Worm (Caenorhabditis elegans) whole organism, L1 larva: ENCODE measurements around the gene F59C12.3.

Experiments used
- C16A3.4 ChIP-seq: fragments of 150-350 bp; optimal IDR thresholded peaks from 2 replicates; lab custom pipeline; 2014; ENCODE audit warnings: missing biosample characterization, missing genetic modification characterization
- C34B4.2 ChIP-seq: sonication (generic microtip); optimal IDR thresholded peaks from 2 replicates; lab custom pipeline; 2017; ENCODE audit warnings: mild to moderate bottlenecking, missing genetic modification characterization, missing compliant biosample characterization
- alr-1 ChIP-seq: fragments of 200-800 bp; sonication (Bioruptor generic); optimal IDR thresholded peaks from 2 replicates; lab custom pipeline; 2018; ENCODE audit warnings: borderline replicate concordance, mild to moderate bottlenecking, missing genetic modification characterization, missing compliant biosample characterization
- blmp-1 ChIP-seq: fragments of 150-350 bp; optimal IDR thresholded peaks from 2 replicates; lab custom pipeline; 2014; ENCODE audit warnings: missing biosample characterization, missing genetic modification characterization
- ceh-63 ChIP-seq: fragments of 200-800 bp; sonication (Bioruptor generic); optimal IDR thresholded peaks from 2 replicates; lab custom pipeline; 2018; ENCODE audit warnings: mild to moderate bottlenecking, missing genetic modification characterization, missing compliant biosample characterization
- ceh-8 ChIP-seq: fragments of 200-800 bp; sonication (Bioruptor generic); optimal IDR thresholded peaks from 2 replicates; lab custom pipeline; 2018; ENCODE audit warnings: mild to moderate bottlenecking, missing genetic modification characterization, moderate library complexity, missing compliant biosample characterization
- ceh-82 ChIP-seq, 3 experiments: fragments of 150-350 bp in 1 of 3; sonication (generic microtip) in 2 of 3; optimal IDR thresholded peaks; 2 replicates each; lab custom pipeline; 2014 to 2017; ENCODE audit warnings: missing biosample characterization in 3 of 3, missing genetic modification characterization in 3 of 3
- ceh-88 ChIP-seq: fragments of 200-800 bp; sonication (Bioruptor generic); IDR thresholded peaks from 2 replicates; pipeline ENCODE4 v1.3.6; 2022; ENCODE audit warnings: missing genetic modification characterization, missing compliant biosample characterization
- ces-1 ChIP-seq: fragments of 150-350 bp; optimal IDR thresholded peaks from 2 replicates; lab custom pipeline; 2014; ENCODE audit warnings: missing biosample characterization, missing genetic modification reagents, missing genetic modification characterization
- dsc-1 ChIP-seq: sonication (generic microtip); optimal IDR thresholded peaks from 2 replicates; lab custom pipeline; 2016; ENCODE audit warnings: mild to moderate bottlenecking, missing genetic modification characterization, missing compliant biosample characterization
- efl-1 ChIP-seq, 4 experiments: fragments of 150-350 bp; optimal IDR thresholded peaks in 3 of 4; peaks in 1 of 4; 1 replicate in 1 of 4; 2 replicates in 3 of 4; lab custom pipeline; 2014; ENCODE audit warnings: missing biosample characterization in 2 of 4, missing genetic modification characterization in 2 of 4, missing genetic modification reagents in 2 of 4
- egl-13 ChIP-seq: sonication (generic microtip); optimal IDR thresholded peaks from 2 replicates; lab custom pipeline; 2016; ENCODE audit warnings: missing genotype, missing genetic modification reagents, missing genetic modification characterization, missing compliant biosample characterization
- elt-2 ChIP-seq: sonication (generic microtip); optimal IDR thresholded peaks from 2 replicates; lab custom pipeline; 2016; ENCODE audit warnings: missing genetic modification characterization, mild to moderate bottlenecking, inconsistent platforms, missing compliant biosample characterization, missing genetic modification reagents
- elt-3 ChIP-seq, 6 experiments: fragments of 150-350 bp in 1 of 6; sonication (generic microtip); optimal IDR thresholded peaks; 2 replicates each; lab custom pipeline; 2017 to 2018; ENCODE audit warnings: missing biosample characterization in 6 of 6, missing genetic modification characterization in 6 of 6, inconsistent platforms in 1 of 6
- ets-5 ChIP-seq: fragments of 200-800 bp; sonication (Bioruptor generic); IDR thresholded peaks from 2 replicates; pipeline ENCODE4 v1.3.6; 2022; ENCODE audit warnings: missing genetic modification characterization, missing compliant biosample characterization
- fkh-10 ChIP-seq: sonication (generic microtip); optimal IDR thresholded peaks from 2 replicates; lab custom pipeline; 2017; ENCODE audit warnings: missing biosample characterization, missing genetic modification reagents, missing genetic modification characterization
- fkh-4 ChIP-seq: sonication (generic microtip); optimal IDR thresholded peaks from 2 replicates; lab custom pipeline; 2016; ENCODE audit warnings: missing compliant biosample characterization, missing genetic modification characterization, borderline replicate concordance
- fos-1 ChIP-seq: fragments of 150-350 bp; optimal IDR thresholded peaks from 2 replicates; lab custom pipeline; 2014; ENCODE audit warnings: missing biosample characterization, missing genetic modification characterization
- hlh-4 ChIP-seq: sonication (generic microtip); optimal IDR thresholded peaks from 2 replicates; lab custom pipeline; 2016; ENCODE audit warnings: mild to moderate bottlenecking, missing genetic modification characterization, missing compliant biosample characterization
- irx-1 ChIP-seq: sonication (generic microtip); optimal IDR thresholded peaks from 2 replicates; lab custom pipeline; 2016; ENCODE audit warnings: missing genetic modification characterization, missing compliant biosample characterization
- jun-1 ChIP-seq: fragments of 150-350 bp; optimal IDR thresholded peaks from 2 replicates; lab custom pipeline; 2014; ENCODE audit warnings: missing biosample characterization, missing genetic modification reagents, missing genetic modification characterization
- lin-14 ChIP-seq: fragments of 200-800 bp; sonication (Bioruptor generic); optimal IDR thresholded peaks from 2 replicates; lab custom pipeline; 2018; ENCODE audit warnings: mild to moderate bottlenecking, missing genetic modification characterization, moderate library complexity, missing compliant biosample characterization
- lin-35 ChIP-seq, 2 experiments: fragments of 150-350 bp; optimal IDR thresholded peaks; 2 replicates each; lab custom pipeline; 2014; ENCODE audit warnings: missing biosample characterization in 2 of 2, missing genetic modification characterization in 2 of 2, missing genetic modification reagents in 2 of 2
- lin-39 ChIP-seq: fragments of 150-350 bp; optimal IDR thresholded peaks from 2 replicates; lab custom pipeline; 2014; ENCODE audit warnings: missing biosample characterization, missing genetic modification reagents, missing genetic modification characterization
- mab-9 ChIP-seq: fragments of 200-800 bp; sonication (Bioruptor generic); IDR thresholded peaks from 2 replicates; pipeline ENCODE4 v1.3.6; 2022; ENCODE audit warnings: missing genetic modification reagents, missing genetic modification characterization, missing compliant biosample characterization
- mdl-1 ChIP-seq, 2 experiments: fragments of 150-350 bp; optimal IDR thresholded peaks; 2 replicates each; lab custom pipeline; 2014 to 2017; ENCODE audit warnings: missing biosample characterization in 2 of 2, missing genetic modification characterization in 2 of 2, inconsistent platforms in 1 of 2
- mef-2 ChIP-seq: fragments of 150-350 bp; optimal IDR thresholded peaks from 2 replicates; lab custom pipeline; 2014; ENCODE audit warnings: missing biosample characterization, missing genetic modification characterization
- nhr-11 ChIP-seq: fragments of 150-350 bp; optimal IDR thresholded peaks from 2 replicates; lab custom pipeline; 2014; ENCODE audit warnings: missing biosample characterization, missing genetic modification characterization
- nhr-19 ChIP-seq: fragments of 200-800 bp; sonication (Bioruptor generic); conservative IDR thresholded peaks from 2 replicates; pipeline ENCODE4 v1.3.6; 2022; ENCODE audit warnings: missing genetic modification characterization, missing compliant biosample characterization
- nhr-28 ChIP-seq: fragments of 150-350 bp; optimal IDR thresholded peaks from 2 replicates; lab custom pipeline; 2014; ENCODE audit warnings: missing biosample characterization, missing genetic modification characterization
- nhr-47 ChIP-seq: sonication (generic microtip); optimal IDR thresholded peaks from 2 replicates; lab custom pipeline; 2016; ENCODE audit warnings: mild to moderate bottlenecking, missing genetic modification characterization, moderate library complexity, missing compliant biosample characterization
- nhr-71 ChIP-seq: sonication (generic microtip); optimal IDR thresholded peaks from 2 replicates; lab custom pipeline; 2016; ENCODE audit warnings: mild to moderate bottlenecking, missing genetic modification characterization, moderate library complexity, missing compliant biosample characterization
- nhr-76 ChIP-seq: sonication (generic microtip); optimal IDR thresholded peaks from 2 replicates; lab custom pipeline; 2017; ENCODE audit warnings: missing biosample characterization, missing genetic modification characterization
- nhr-84 ChIP-seq: sonication (generic microtip); optimal IDR thresholded peaks from 2 replicates; lab custom pipeline; 2017; ENCODE audit warnings: missing biosample characterization, missing genetic modification characterization
- nhr-85 ChIP-seq: sonication (generic microtip); peaks from one replicate; lab custom pipeline; 2016; ENCODE audit warnings: missing genetic modification characterization, inconsistent platforms, missing compliant biosample characterization
- pag-3 ChIP-seq: sonication (generic microtip); optimal IDR thresholded peaks from 2 replicates; lab custom pipeline; 2017; ENCODE audit warnings: missing genetic modification characterization, mild to moderate bottlenecking, missing compliant biosample characterization, antibody characterized with exemption, borderline replicate concordance; ENCODE audit not compliant: insufficient read depth
- pqm-1 ChIP-seq: sonication (generic microtip); optimal IDR thresholded peaks from 3 replicates; lab custom pipeline; 2017; ENCODE audit warnings: missing biosample characterization, missing genetic modification characterization
- rnt-1 ChIP-seq: sonication (generic microtip); optimal IDR thresholded peaks from 2 replicates; lab custom pipeline; 2016; ENCODE audit warnings: mild to moderate bottlenecking, missing genetic modification characterization, moderate library complexity, missing compliant biosample characterization
- swsn-7 ChIP-seq: sonication (generic microtip); optimal IDR thresholded peaks from 2 replicates; lab custom pipeline; 2016; ENCODE audit warnings: missing genetic modification characterization, missing compliant biosample characterization
- unc-86 ChIP-seq: sonication (generic microtip); optimal IDR thresholded peaks from 2 replicates; lab custom pipeline; 2016; ENCODE audit warnings: missing genetic modification characterization, missing compliant biosample characterization
- zag-1 ChIP-seq: fragments of 150-350 bp; optimal IDR thresholded peaks from 2 replicates; lab custom pipeline; 2014; ENCODE audit warnings: missing biosample characterization, missing genetic modification characterization

Gene F59C12.3

ce11 chrX:16648773-16649172, 39.4 kb upstream of the F59C12.3 start:
- TF ChIP-seq lin-14 (peak; percentile 64), mef-2 (no peak), dsc-1 (peak; percentile 49)
- TF ChIP-seq, all 84 proteins: peak for 2

ce11 chrX:16647222-16647621, 37.9 kb upstream of the F59C12.3 start:
- no peak for TF ChIP-seq egl-13 (tag; lab: Kevin White, UChicago)
- TF ChIP-seq lin-14 = peak; percentile 20
- no peak for TF ChIP-seq ceh-82 (tag; optimal IDR thresholded peaks at IDR 0.05; lab: Kevin White, UChicago)
- no peak for TF ChIP-seq jun-1 (tag; lab: Kevin White, UChicago)
- TF ChIP-seq C34B4.2 (tag; lab: Kevin White, UChicago) = no peak
- no peak for TF ChIP-seq fkh-4 (tag; lab: Kevin White, UChicago)
- no peak for TF ChIP-seq nhr-84
- peak; percentile 53 for TF ChIP-seq nhr-85 (tag; lab: Kevin White, UChicago)
- TF ChIP-seq pag-3 (tag; lab: Kevin White, UChicago) = no peak
- peak in 1 of 6 experiments; percentile 19 for TF ChIP-seq elt-3 (tag; optimal IDR thresholded peaks at IDR 0.05; lab: Kevin White, UChicago)
- TF ChIP-seq lin-39 (tag; lab: Kevin White, UChicago) = no peak
- peak; percentile 95 for TF ChIP-seq blmp-1
- no peak for TF ChIP-seq fos-1 (tag; lab: Kevin White, UChicago)
- TF ChIP-seq nhr-28 = no peak
- no peak for TF ChIP-seq alr-1 (tag; lab: Kevin White, UChicago)
- TF ChIP-seq ets-5 = no peak

ce11 chrX:16644889-16645288, 35.6 kb upstream of the F59C12.3 start:
- TF ChIP-seq fkh-10 = no peak
- TF ChIP-seq nhr-19 (GFP tag; lab: Robert Waterston, UW) = no peak
- TF ChIP-seq elt-2 (tag; lab: Kevin White, UChicago) = peak; percentile 73
- TF ChIP-seq nhr-11 (tag; lab: Kevin White, UChicago) = no peak
- no peak for TF ChIP-seq zag-1 (tag; lab: Kevin White, UChicago)

- TF ChIP-seq ceh-8 (GFP tag; lab: Kevin White, UChicago) = peak; percentile 49
- no peak for TF ChIP-seq ceh-63 (GFP tag; lab: Kevin White, UChicago)
- no peak for TF ChIP-seq mdl-1 (tag; optimal IDR thresholded peaks at IDR 0.05; lab: Kevin White, UChicago)
- no peak for TF ChIP-seq efl-1 (optimal IDR thresholded peaks at IDR 0.05; lab: Kevin White, UChicago)
- peak in 1 of 2 experiments; percentile 33 for TF ChIP-seq efl-1 (GFP tag; optimal IDR thresholded peaks at IDR 0.05 in 1 of 2; lab: Kevin White, UChicago)
- TF ChIP-seq nhr-19 (GFP tag; lab: Robert Waterston, UW) = no peak
- no peak for TF ChIP-seq mab-9
- TF ChIP-seq elt-2 (tag; lab: Kevin White, UChicago) = no peak
- TF ChIP-seq ces-1 (GFP tag; lab: Kevin White, UChicago) = no peak
Observed at ce11 chrX:16643246-16643645, 33.9 kb upstream of the F59C12.3 start.

ce11 chrX:16641678-16642077, 32.4 kb upstream of the F59C12.3 start:
- TF ChIP-seq efl-1 (optimal IDR thresholded peaks at IDR 0.05; lab: Kevin White, UChicago) (no peak), efl-1 (GFP tag; optimal IDR thresholded peaks at IDR 0.05 in 1 of 2; lab: Kevin White, UChicago) (peak in 1 of 2 experiments; percentile 78), lin-14 (peak; percentile 19), irx-1 (tag; lab: Kevin White, UChicago) (no peak), swsn-7 (tag; lab: Kevin White, UChicago) (no peak), ceh-82 (tag; optimal IDR thresholded peaks at IDR 0.05; lab: Kevin White, UChicago) (no peak)

- TF ChIP-seq jun-1 (tag; lab: Kevin White, UChicago) (peak; percentile 87), lin-39 (tag; lab: Kevin White, UChicago) (no peak), pqm-1 (no peak), rnt-1 (tag; lab: Kevin White, UChicago) (peak; percentile 76), C16A3.4 (tag; lab: Kevin White, UChicago) (peak; percentile 71), elt-3 (tag; optimal IDR thresholded peaks at IDR 0.05; lab: Kevin White, UChicago) (peak in 2 of 6 experiments; percentile 13 to 85), hlh-4 (tag; lab: Kevin White, UChicago) (no peak), nhr-71 (tag; lab: Kevin White, UChicago) (peak; percentile 85), nhr-84 (no peak), fkh-10 (peak; percentile 77), nhr-76 (no peak), efl-1 (optimal IDR thresholded peaks at IDR 0.05; lab: Kevin White, UChicago) (peak; percentile 40), efl-1 (GFP tag; optimal IDR thresholded peaks at IDR 0.05 in 1 of 2; lab: Kevin White, UChicago) (no peak), lin-35 (GFP tag; optimal IDR thresholded peaks at IDR 0.05; lab: Kevin White, UChicago) (peak; percentile 26 to 83), ceh-88 (GFP tag; lab: Robert Waterston, UW) (peak; percentile 68), zag-1 (tag; lab: Kevin White, UChicago) (no peak), unc-86 (peak; percentile 77), fkh-4 (tag; lab: Kevin White, UChicago) (no peak), ces-1 (GFP tag; lab: Kevin White, UChicago) (no peak), nhr-47 (tag; lab: Kevin White, UChicago) (peak; percentile 89)
Observed at ce11 chrX:16634708-16635107, 25.4 kb upstream of the F59C12.3 start.
